Fruit fly (Drosophila melanogaster): ENCODE measurements around the gene pths.

Gene pths

DNA sequence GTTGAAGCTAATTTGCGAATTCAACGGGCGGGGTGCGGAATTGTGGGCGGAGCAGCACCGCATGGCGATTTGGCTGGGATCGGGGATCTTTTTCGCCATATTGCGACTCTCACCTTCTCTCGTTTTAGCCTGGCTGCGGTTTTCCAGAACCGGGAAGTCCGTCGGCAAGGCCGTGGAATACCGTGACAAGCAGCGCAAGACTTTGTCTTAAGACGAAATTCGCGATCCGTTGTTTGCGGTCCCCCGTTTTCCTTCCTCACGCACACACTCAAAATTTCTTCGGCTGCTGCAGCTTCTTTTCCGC, 36.1 kb downstream of the pths start:
- TF ChIP-seq CG8478 (optimal IDR thresholded peaks at IDR 0.05) (no peak), CTCF (optimal IDR thresholded peaks at IDR 0.05) (no peak)

dm6 chr2L:21179615-21180031, 36.6 kb downstream of the pths start, which contains the start of the genes bur and Mcm10:
TSS of gene bur (minus strand) at chr2L:21179683.
TSS of gene Mcm10 (plus strand) at chr2L:21179933.
- no peak for TF ChIP-seq CG8478 (optimal IDR thresholded peaks at IDR 0.05)
- no peak for TF ChIP-seq CTCF (optimal IDR thresholded peaks at IDR 0.05)

DNA sequence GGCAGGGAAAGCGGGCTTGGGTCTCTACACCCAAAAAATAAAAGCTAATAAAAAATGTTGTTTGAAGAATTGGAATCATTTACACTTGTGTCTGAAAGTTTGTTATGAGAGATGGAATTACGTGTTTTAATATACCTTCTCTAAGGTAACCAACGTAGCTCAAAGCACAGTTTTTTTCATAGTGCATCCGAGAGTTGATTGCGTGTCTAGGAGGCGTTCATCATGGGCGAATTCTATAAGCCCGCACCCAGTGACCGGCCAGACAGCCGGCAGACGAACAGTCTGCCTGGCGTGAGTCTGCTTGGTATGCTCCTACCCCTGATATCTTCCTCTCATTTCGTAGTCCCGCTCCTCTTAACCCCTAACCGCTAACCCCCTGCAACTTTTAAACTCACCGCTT, 44.7 kb downstream of the pths start:
- no peak for TF ChIP-seq CTCF (optimal IDR thresholded peaks at IDR 0.05)
- TF ChIP-seq CG8478 (optimal IDR thresholded peaks at IDR 0.05): no peak

DNA sequence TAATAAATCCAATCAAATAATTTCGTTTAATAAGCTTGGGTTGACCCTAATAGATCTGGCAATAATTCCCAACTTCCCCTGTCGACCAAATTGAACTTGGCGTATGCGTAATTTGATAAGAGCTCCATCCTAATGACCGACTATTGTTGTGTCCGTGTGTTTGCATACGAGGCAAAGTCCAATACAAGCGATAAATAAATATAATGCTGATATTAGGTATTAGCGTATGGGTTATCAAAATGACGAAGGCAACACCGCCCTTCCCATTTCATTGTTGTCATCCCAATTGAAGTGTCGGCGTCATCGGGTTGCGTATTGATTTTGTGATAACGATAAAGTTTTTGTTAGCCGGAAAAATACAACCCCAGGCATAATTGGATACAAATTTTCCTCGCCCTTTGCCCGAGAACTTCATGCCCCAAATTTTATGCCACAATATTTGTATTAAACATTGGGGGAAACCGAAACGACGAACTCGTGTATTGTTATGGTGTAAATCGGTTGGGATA, 46.3 kb downstream of the pths start:
- TF ChIP-seq CTCF (optimal IDR thresholded peaks at IDR 0.05) (no peak), CG8478 (optimal IDR thresholded peaks at IDR 0.05) (no peak)
